Worm (Caenorhabditis elegans): ENCODE data around the gene C03B1.14.

ce11 chrX:6345785-6346184 is 14.8 kb downstream of the C03B1.14 start:
- no peak for TF ChIP-seq nhr-11 (tag; optimal IDR thresholded peaks at IDR 0.05)
- no peak for TF ChIP-seq zag-1 (tag; optimal IDR thresholded peaks at IDR 0.05)
- no peak for TF ChIP-seq ZK546.5 (tag; optimal IDR thresholded peaks at IDR 0.05)
- no peak for TF ChIP-seq D1046.2 (GFP tag; IDR thresholded peaks at IDR 0.05)
- TF ChIP-seq snpc-4 (tag; optimal IDR thresholded peaks at IDR 0.05), result no peak
- no peak for TF ChIP-seq nhr-77 (tag; optimal IDR thresholded peaks at IDR 0.05)
- TF ChIP-seq fkh-10 (GFP tag; optimal IDR thresholded peaks at IDR 0.05), result no peak
- no peak for TF ChIP-seq pqm-1 (tag; optimal IDR thresholded peaks at IDR 0.05)
- TF ChIP-seq lin-13 (GFP tag; optimal IDR thresholded peaks at IDR 0.05), result no peak
